Worm (Caenorhabditis elegans) whole organism, L2 larva: Measurements from ENCODE around the gene ssp-36.

Source experiments
- R02D3.7 ChIP-seq: fragments of 150-350 bp; optimal IDR thresholded peaks from 2 replicates; lab custom pipeline; 2014; ENCODE audit warnings: missing biosample characterization, missing genetic modification characterization
- ama-1 ChIP-seq: fragments of 150-350 bp; optimal IDR thresholded peaks from 2 replicates; lab custom pipeline; 2018; ENCODE audit warnings: inconsistent platforms
- blmp-1 ChIP-seq: sonication (generic microtip); optimal IDR thresholded peaks from 2 replicates; lab custom pipeline; 2017; ENCODE audit warnings: missing genetic modification characterization, mild to moderate bottlenecking, missing compliant biosample characterization, antibody characterized with exemption, moderate library complexity; ENCODE audit not compliant: insufficient read depth
- ceh-82 ChIP-seq: fragments of 150-350 bp; optimal IDR thresholded peaks from 2 replicates; lab custom pipeline; 2014; ENCODE audit warnings: missing biosample characterization, missing genetic modification characterization
- gmeb-1 ChIP-seq: fragments of 150-350 bp; optimal IDR thresholded peaks from 2 replicates; lab custom pipeline; 2014; ENCODE audit warnings: missing biosample characterization, missing genetic modification characterization
- lin-13 ChIP-seq: fragments of 150-350 bp; optimal IDR thresholded peaks from 2 replicates; lab custom pipeline; 2014; ENCODE audit warnings: missing biosample characterization, missing genetic modification reagents, missing genetic modification characterization
- lsy-2 ChIP-seq, 2 experiments: fragments of 150-350 bp in 1 of 2; sonication (generic microtip) in 1 of 2; optimal IDR thresholded peaks; 2 replicates each; lab custom pipeline; 2014 to 2017; ENCODE audit warnings: missing biosample characterization in 2 of 2, missing genetic modification characterization in 2 of 2
- mab-5 ChIP-seq: fragments of 150-350 bp; optimal IDR thresholded peaks from 2 replicates; lab custom pipeline; 2014; ENCODE audit warnings: missing biosample characterization, missing genetic modification characterization
- nhr-11 ChIP-seq: fragments of 150-350 bp; optimal IDR thresholded peaks from 2 replicates; lab custom pipeline; 2014; ENCODE audit warnings: missing biosample characterization, missing genetic modification characterization
- nhr-23 ChIP-seq: fragments of 150-350 bp; optimal IDR thresholded peaks from 2 replicates; lab custom pipeline; 2014; ENCODE audit warnings: missing biosample characterization, missing genetic modification reagents, missing genetic modification characterization
- skn-1 ChIP-seq: sonication (generic microtip); optimal IDR thresholded peaks from 2 replicates; lab custom pipeline; 2017; ENCODE audit warnings: missing biosample characterization, missing genetic modification characterization

DNA sequence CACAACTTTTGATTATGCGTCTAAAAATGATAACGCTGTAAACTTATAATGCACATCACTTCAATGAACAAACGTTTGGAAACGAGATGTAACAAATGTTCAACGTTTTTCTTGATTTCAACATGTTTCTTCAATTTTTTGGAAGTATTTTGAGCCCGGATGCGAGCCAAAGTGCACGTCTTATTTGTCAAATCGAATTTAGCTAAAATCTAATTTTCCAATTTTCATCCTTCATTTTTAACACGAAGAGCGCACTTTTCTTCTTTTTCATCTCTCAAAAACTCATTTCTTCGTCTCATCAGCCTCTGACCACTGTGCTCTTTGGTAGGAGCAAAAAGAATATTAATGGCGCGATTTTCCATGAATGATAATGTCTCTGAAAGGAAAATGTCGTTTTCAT lies 32.2 kb upstream of the ssp-36 start:
- TF ChIP-seq blmp-1 (no peak), nhr-11 (tag; lab: Kevin White, UChicago) (no peak), ceh-82 (tag; lab: Kevin White, UChicago) (no peak), lin-13 (GFP tag; lab: Kevin White, UChicago) (no peak), nhr-23 (tag; lab: Kevin White, UChicago) (no peak), skn-1 (tag; lab: Kevin White, UChicago) (no peak), gmeb-1 (no peak), ama-1 (no peak), mab-5 (no peak), lsy-2 (tag; optimal IDR thresholded peaks at IDR 0.05; lab: Kevin White, UChicago) (no peak), R02D3.7 (tag; lab: Kevin White, UChicago) (no peak)
